Fruit fly (Drosophila melanogaster) whole organism, embryonic: ENCODE data around the gene lobo.
A peak's percentile ranks its signal among the peaks of the same experiment; 100 is the strongest.

Experiments
- Asciz ChIP-seq: fragments of 200-800 bp; sonication (Bioruptor generic); optimal IDR thresholded peaks from 2 replicates; lab custom pipeline; 2017; ENCODE audit warnings: missing biosample characterization, mild to moderate bottlenecking, missing genetic modification characterization, missing genetic modification reagents
- CG11247 ChIP-seq: fragments of 200-800 bp; sonication (Bioruptor generic); IDR thresholded peaks from 2 replicates; pipeline ENCODE4 v1.3.6; 2022; ENCODE audit warnings: missing biosample characterization, missing genetic modification characterization
- CG12391 ChIP-seq: fragments of 200-800 bp; sonication (Bioruptor generic); optimal IDR thresholded peaks from 3 replicates; lab custom pipeline; 2018; ENCODE audit warnings: missing biosample characterization, mild to moderate bottlenecking, missing genetic modification characterization, moderate library complexity
- CG12769 ChIP-seq: fragments of 200-800 bp; sonication (Bioruptor generic); optimal IDR thresholded peaks from 2 replicates; lab custom pipeline; 2019; ENCODE audit warnings: missing biosample characterization, mild to moderate bottlenecking, missing genetic modification characterization, moderate library complexity
- CG13775 ChIP-seq: fragments of 200-800 bp; sonication (Bioruptor generic); optimal IDR thresholded peaks from 3 replicates; lab custom pipeline; 2017; ENCODE audit warnings: missing biosample characterization, mild to moderate bottlenecking, missing genetic modification characterization
- CG13894 ChIP-seq: fragments of 200-800 bp; sonication (Bioruptor generic); optimal IDR thresholded peaks from 3 replicates; lab custom pipeline; 2018; ENCODE audit warnings: missing biosample characterization, mild to moderate bottlenecking, missing genetic modification characterization, moderate library complexity
- CG15269 ChIP-seq: fragments of 200-800 bp; sonication (Bioruptor generic); optimal IDR thresholded peaks from 2 replicates; lab custom pipeline; 2018; ENCODE audit warnings: missing biosample characterization, mild to moderate bottlenecking, missing genetic modification characterization, moderate library complexity
- CG17568 ChIP-seq: fragments of 200-800 bp; sonication (Bioruptor generic); optimal IDR thresholded peaks from 2 replicates; lab custom pipeline; 2018; ENCODE audit warnings: missing biosample characterization, mild to moderate bottlenecking, missing genetic modification characterization, moderate library complexity
- CG18011 ChIP-seq: fragments of 200-800 bp; sonication (Bioruptor generic); optimal IDR thresholded peaks from 2 replicates; lab custom pipeline; 2017; ENCODE audit warnings: missing biosample characterization, missing genetic modification characterization, mild to moderate bottlenecking, moderate library complexity, missing genotype
- CG32772 ChIP-seq: fragments of 200-800 bp; sonication (Bioruptor generic); IDR thresholded peaks from 2 replicates; pipeline ENCODE4 v1.3.6; 2022; ENCODE audit warnings: missing biosample characterization, missing genetic modification characterization
- CG3847 ChIP-seq: fragments of 200-800 bp; sonication (Bioruptor generic); IDR thresholded peaks from 2 replicates; pipeline ENCODE4 v1.3.6; 2022; ENCODE audit warnings: missing biosample characterization, missing genetic modification characterization
- CG7556 ChIP-seq: fragments of 200-800 bp; sonication (Bioruptor generic); optimal IDR thresholded peaks from 2 replicates; lab custom pipeline; 2017; ENCODE audit warnings: missing biosample characterization, mild to moderate bottlenecking, missing genetic modification characterization
- CG7839 ChIP-seq: fragments of 200-800 bp; sonication (Bioruptor generic); optimal IDR thresholded peaks from 3 replicates; lab custom pipeline; 2018; ENCODE audit warnings: missing biosample characterization, mild to moderate bottlenecking, missing genetic modification characterization, moderate library complexity
- CG8281 ChIP-seq: fragments of 200-800 bp; sonication (Bioruptor generic); optimal IDR thresholded peaks from 2 replicates; lab custom pipeline; 2018; ENCODE audit warnings: missing biosample characterization, mild to moderate bottlenecking, missing genetic modification characterization, moderate library complexity
- CG9727 ChIP-seq: fragments of 200-800 bp; sonication (Bioruptor generic); optimal IDR thresholded peaks from 3 replicates; lab custom pipeline; 2017; ENCODE audit warnings: missing biosample characterization, mild to moderate bottlenecking, missing genetic modification characterization
- CHES-1-like ChIP-seq: fragments of 200-800 bp; sonication (Bioruptor generic); optimal IDR thresholded peaks from 2 replicates; lab custom pipeline; 2016; ENCODE audit warnings: missing biosample characterization, missing genetic modification characterization
- D19B ChIP-seq: fragments of 200-800 bp; sonication (Bioruptor generic); optimal IDR thresholded peaks from 2 replicates; lab custom pipeline; 2017; ENCODE audit warnings: missing biosample characterization, mild to moderate bottlenecking, missing genetic modification characterization
- Dad ChIP-seq: fragments of 200-800 bp; sonication (Bioruptor generic); optimal IDR thresholded peaks from 3 replicates; lab custom pipeline; 2016; ENCODE audit warnings: missing biosample characterization, missing genetic modification characterization
- Dll ChIP-seq: fragments of 200-800 bp; sonication (Bioruptor generic); IDR thresholded peaks from 4 replicates; pipeline ENCODE4 v1.3.6; 2022; ENCODE audit warnings: missing biosample characterization, missing genetic modification characterization; ENCODE audit not compliant: partially characterized antibody
- E2f2 ChIP-seq: fragments of 200-800 bp; sonication (Bioruptor generic); IDR thresholded peaks from 2 replicates; pipeline ENCODE4 v1.3.6; 2022; ENCODE audit warnings: missing biosample characterization, missing genetic modification characterization
- Elba2 ChIP-seq: fragments of 200-800 bp; sonication (Bioruptor generic); optimal IDR thresholded peaks from 3 replicates; lab custom pipeline; 2016; ENCODE audit warnings: missing biosample characterization, missing genetic modification characterization
- Fer2 ChIP-seq: fragments of 200-800 bp; sonication (Bioruptor generic); optimal IDR thresholded peaks from 2 replicates; lab custom pipeline; 2018; ENCODE audit warnings: missing biosample characterization, mild to moderate bottlenecking, missing genetic modification characterization, moderate library complexity
- Gsc ChIP-seq: fragments of 200-800 bp; sonication (Bioruptor generic); IDR thresholded peaks from 2 replicates; pipeline ENCODE4 v1.3.6; 2022; ENCODE audit warnings: missing biosample characterization, missing genetic modification characterization
- HmgD ChIP-seq: fragments of 200-800 bp; sonication (Bioruptor generic); optimal IDR thresholded peaks from 3 replicates; lab custom pipeline; 2016; ENCODE audit warnings: missing biosample characterization, missing genetic modification characterization
- Hr78 ChIP-seq, 2 experiments: fragments of 200-800 bp in 1 of 2; fragments of >200 bp in 1 of 2; sonication (Bioruptor generic) in 1 of 2; optimal IDR thresholded peaks; 2 replicates each; lab custom pipeline; 2017 to 2019; ENCODE audit warnings: missing biosample characterization in 2 of 2, missing genetic modification characterization in 2 of 2, mild to moderate bottlenecking in 1 of 2, moderate library complexity in 1 of 2
- Optix ChIP-seq: fragments of 200-800 bp; sonication (Bioruptor generic); IDR thresholded peaks from 3 replicates; pipeline ENCODE4 v1.3.6; 2022; ENCODE audit warnings: missing biosample characterization, missing genetic modification characterization
- Pdp1 ChIP-seq, 2 experiments: fragments of 200-800 bp; sonication (Bioruptor generic); optimal IDR thresholded peaks; 3 replicates each; lab custom pipeline; 2016; ENCODE audit warnings: missing biosample characterization in 2 of 2, missing genetic modification characterization in 2 of 2, mild to moderate bottlenecking in 1 of 2, moderate library complexity in 1 of 2
- Scr ChIP-seq: fragments of 200-800 bp; sonication (Bioruptor generic); IDR thresholded peaks from 2 replicates; pipeline ENCODE4 v1.3.6; 2022; ENCODE audit warnings: missing biosample characterization, missing genetic modification characterization; ENCODE audit not compliant: partially characterized antibody
- ab ChIP-seq: fragments of 200-800 bp; sonication (Bioruptor generic); optimal IDR thresholded peaks from 2 replicates; lab custom pipeline; 2016; ENCODE audit warnings: missing biosample characterization, missing genetic modification characterization
- ac ChIP-seq: fragments of 200-800 bp; sonication (Bioruptor generic); optimal IDR thresholded peaks from 3 replicates; lab custom pipeline; 2017; ENCODE audit warnings: missing biosample characterization, mild to moderate bottlenecking, missing genetic modification characterization
- bbx ChIP-seq: fragments of 200-800 bp; sonication (Bioruptor generic); IDR thresholded peaks from 2 replicates; pipeline ENCODE4 v1.3.6; 2022; ENCODE audit warnings: missing biosample characterization, missing genetic modification characterization; ENCODE audit not compliant: partially characterized antibody
- chinmo ChIP-seq: fragments of 200-800 bp; sonication (Bioruptor generic); IDR thresholded peaks from 4 replicates; pipeline ENCODE4 v1.3.6; 2022; ENCODE audit warnings: missing biosample characterization, missing genetic modification characterization; ENCODE audit not compliant: partially characterized antibody
- dimm ChIP-seq: fragments of 200-800 bp; sonication (Bioruptor generic); IDR thresholded peaks from 2 replicates; pipeline ENCODE4 v1.3.6; 2022; ENCODE audit warnings: missing biosample characterization, missing genetic modification characterization
- hbn ChIP-seq: fragments of 200-800 bp; sonication (Bioruptor generic); IDR thresholded peaks from 2 replicates; pipeline ENCODE4 v1.3.6; 2022; ENCODE audit warnings: missing biosample characterization, missing genetic modification characterization; ENCODE audit not compliant: partially characterized antibody
- inv ChIP-seq: fragments of 200-800 bp; sonication (Bioruptor generic); IDR thresholded peaks from 2 replicates; pipeline ENCODE4 v1.3.6; 2022; ENCODE audit warnings: missing biosample characterization, missing genetic modification characterization; ENCODE audit not compliant: partially characterized antibody
- ken ChIP-seq: fragments of 200-800 bp; sonication (Bioruptor generic); IDR thresholded peaks from 3 replicates; pipeline ENCODE4 v1.3.6; 2022; ENCODE audit warnings: missing biosample characterization, missing genetic modification characterization
- nerfin-1 ChIP-seq: fragments of 200-800 bp; sonication (Bioruptor generic); optimal IDR thresholded peaks from 3 replicates; lab custom pipeline; 2019; ENCODE audit warnings: missing biosample characterization, mild to moderate bottlenecking, missing genetic modification characterization, moderate library complexity
- pan ChIP-seq, 4 experiments: fragments of >200 bp in 3 of 4; fragments of 200-800 bp in 1 of 4; sonication (Bioruptor generic) in 1 of 4; optimal IDR thresholded peaks in 3 of 4; IDR thresholded peaks in 1 of 4; 2 replicates each; pipeline versions ENCODE4 v1.3.6 to Lab custom; 2017 to 2022; ENCODE audit warnings: missing biosample characterization in 2 of 4, missing genetic modification characterization in 2 of 4, mixed read lengths in 1 of 4
- pho ChIP-seq: fragments of 200-800 bp; sonication (Bioruptor generic); optimal IDR thresholded peaks from 2 replicates; lab custom pipeline; 2016; ENCODE audit warnings: missing biosample characterization, missing genetic modification characterization
- prd ChIP-seq, 3 experiments: fragments of >200 bp in 2 of 3; fragments of 200-800 bp in 1 of 3; sonication (Bioruptor generic) in 1 of 3; optimal IDR thresholded peaks in 2 of 3; IDR thresholded peaks in 1 of 3; 2 replicates in 2 of 3; 3 replicates in 1 of 3; pipeline versions ENCODE4 v1.3.6 to Lab custom; 2017 to 2022; ENCODE audit warnings: missing biosample characterization in 1 of 3, missing genetic modification characterization in 1 of 3
- sim ChIP-seq: fragments of 200-800 bp; sonication (Bioruptor generic); IDR thresholded peaks from 2 replicates; pipeline ENCODE4 v1.3.6; 2022; ENCODE audit warnings: missing biosample characterization, missing genetic modification characterization
- slou ChIP-seq: fragments of 200-800 bp; sonication (Bioruptor generic); optimal IDR thresholded peaks from 3 replicates; lab custom pipeline; 2016; ENCODE audit warnings: missing biosample characterization, missing genetic modification characterization
- unpg ChIP-seq: fragments of 200-800 bp; sonication (Bioruptor generic); optimal IDR thresholded peaks from 3 replicates; lab custom pipeline; 2018; ENCODE audit warnings: missing biosample characterization, mild to moderate bottlenecking, missing genetic modification characterization, moderate library complexity
- yki ChIP-seq: fragments of >200 bp; optimal IDR thresholded peaks from 3 replicates; lab custom pipeline; 2018
- zen2 ChIP-seq: fragments of 200-800 bp; sonication (Bioruptor generic); IDR thresholded peaks from 3 replicates; pipeline ENCODE4 v1.3.6; 2022; ENCODE audit warnings: missing biosample characterization, missing genetic modification characterization; ENCODE audit not compliant: partially characterized antibody

Gene lobo

dm6 chr3R:25208042-25208766, 14.6 kb upstream of the lobo start, which contains the start of gene Cad96Ca (continued):
- TF ChIP-seq Asciz (no peak), inv (no peak), CG17568 (GFP tag; lab: Kevin White, UChicago) (peak; percentile 4), CG7556 (GFP tag; lab: Kevin White, UChicago) (no peak), pho (GFP tag; lab: Kevin White, UChicago) (no peak), Scr (GFP tag; lab: Robert Waterston, UW) (no peak), yki (lab: Kevin White, UChicago) (peak; percentile 66), CG12769 (tag; lab: Kevin White, UChicago) (peak; percentile 93), Dll (GFP tag; lab: Robert Waterston, UW) (no peak), CG11247 (GFP tag; lab: Robert Waterston, UW) (peak; percentile 65), CG18011 (GFP tag; lab: Kevin White, UChicago) (peak; percentile 46), CG9727 (no peak), ken (GFP tag; lab: Robert Waterston, UW) (0 out of 3 replicates have a peak, but pooled peaks have one; percentile 6), Dad (GFP tag; lab: Kevin White, UChicago) (no peak), unpg (GFP tag; lab: Kevin White, UChicago) (no peak), CG13894 (tag; lab: Kevin White, UChicago) (no peak), zen2 (GFP tag; lab: Robert Waterston, UW) (peak; percentile 40; the same call in 2 of the 3 replicates), slou (no peak), chinmo (GFP tag; lab: Robert Waterston, UW) (0 out of 4 replicates have a peak, but pooled peaks have one; percentile 36)

- peak; percentile 74 for TF ChIP-seq CG7556 (GFP tag; lab: Kevin White, UChicago)
- 0 out of 2 replicates have a peak, but pooled peaks have one; percentile 47 for TF ChIP-seq CG32772
- TF ChIP-seq nerfin-1 (tag; lab: Kevin White, UChicago) = peak; percentile 67
- TF ChIP-seq HmgD = no peak
- TF ChIP-seq CG13775 = peak; percentile 55
- no peak for TF ChIP-seq Elba2 (GFP tag; lab: Kevin White, UChicago)
- peak; percentile 84 for TF ChIP-seq CG12391 (tag; lab: Kevin White, UChicago)
- no peak for TF ChIP-seq pan (optimal IDR thresholded peaks at IDR 0.05; lab: Kevin White, UChicago)
- TF ChIP-seq pan (GFP tag; optimal IDR thresholded peaks at IDR 0.05 in 1 of 2, IDR thresholded peaks at IDR 0.05 in 1 of 2) = peak in 1 of 2 experiments; percentile 82
- TF ChIP-seq Hr78 (GFP tag; optimal IDR thresholded peaks at IDR 0.05; lab: Kevin White, UChicago) = peak in 1 of 2 experiments; percentile 58
- peak; percentile 22 for TF ChIP-seq ab
- TF ChIP-seq bbx = no peak
- peak; percentile 62 for TF ChIP-seq sim (GFP tag; lab: Robert Waterston, UW)
- peak; percentile 25 for TF ChIP-seq CHES-1-like (GFP tag; lab: Kevin White, UChicago)
- TF ChIP-seq Gsc = no peak
- peak; percentile 38; the same call in 1 of the 3 replicates for TF ChIP-seq Optix (GFP tag; lab: Robert Waterston, UW)
- TF ChIP-seq E2f2 = peak; percentile 17; the same call in 1 of the 2 replicates
- peak; percentile 4 for TF ChIP-seq CG8281
- peak; percentile 80 for TF ChIP-seq CG7839 (tag; lab: Kevin White, UChicago)
- TF ChIP-seq prd (optimal IDR thresholded peaks at IDR 0.05; lab: Kevin White, UChicago) = no peak
- peak; percentile 79 for TF ChIP-seq prd (GFP tag; IDR thresholded peaks at IDR 0.05; lab: Robert Waterston, UW)
- TF ChIP-seq Fer2 (tag; lab: Kevin White, UChicago) = peak; percentile 19
- TF ChIP-seq ac (GFP tag; lab: Kevin White, UChicago) = peak; percentile 18
- peak; percentile 24 to 47 for TF ChIP-seq Pdp1 (GFP tag; optimal IDR thresholded peaks at IDR 0.05; lab: Kevin White, UChicago)
- TF ChIP-seq D19B (GFP tag; lab: Kevin White, UChicago) = peak; percentile 9
- no peak for TF ChIP-seq dimm (GFP tag; lab: Robert Waterston, UW)
- TF ChIP-seq CG3847 (GFP tag; lab: Robert Waterston, UW) = peak; percentile 54; the same call in 1 of the 2 replicates
- TF ChIP-seq hbn (GFP tag; lab: Robert Waterston, UW) = no peak
- TF ChIP-seq CG15269 (tag; lab: Kevin White, UChicago) = peak; percentile 87
These were observed 13.9 kb upstream of the lobo start for dm6 chr3R:25207405-25208003.
